Fruit fly (Drosophila melanogaster): ENCODE measurements at regions not wholly inside any gene's neighbourhood (a gene's known extent, or its start where the extent isn't known, plus 50 kb on each side); places are given as distances from the start of the nearest gene placed in this dataset.

DNA sequence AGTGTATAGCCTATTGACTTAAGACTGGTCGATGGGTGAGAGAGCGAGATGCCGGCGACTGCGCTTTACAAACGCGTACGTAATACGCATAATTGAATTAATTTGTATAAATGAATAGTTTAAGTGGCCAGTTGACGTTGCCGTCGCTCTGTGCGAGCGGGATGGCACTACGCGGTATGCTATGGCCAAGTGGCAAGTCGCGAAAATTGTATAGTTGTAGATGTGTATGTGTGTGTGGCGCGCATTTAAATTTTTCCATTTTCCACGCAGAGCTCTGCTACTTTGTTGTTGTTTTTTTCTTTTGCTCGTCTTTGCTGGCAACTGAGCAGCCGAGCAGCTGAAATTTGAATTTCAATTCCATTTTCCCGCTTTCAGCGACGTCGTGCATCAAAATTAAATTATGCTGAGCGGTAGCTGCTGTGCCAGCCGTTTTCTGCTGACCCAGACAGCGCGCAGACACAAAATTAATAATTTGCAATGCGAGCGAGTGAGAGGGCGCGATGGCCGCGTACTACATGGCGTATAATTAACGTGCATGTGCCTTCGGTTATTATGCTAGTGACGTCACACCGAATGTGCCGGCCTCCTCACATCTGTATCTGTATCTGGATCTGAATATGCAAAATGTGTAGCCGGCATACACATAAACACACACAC, 60.8 kb downstream of the Prat2 start (continued):
- TF ChIP-seq fd3F (GFP tag; optimal IDR thresholded peaks at IDR 0.05) (no peak), CG7745 (tag; optimal IDR thresholded peaks at IDR 0.05) (peak; percentile 51), CG15601 (tag; optimal IDR thresholded peaks at IDR 0.05) (no peak), org-1 (GFP tag; optimal IDR thresholded peaks at IDR 0.05) (no peak), ERR (GFP tag; optimal IDR thresholded peaks at IDR 0.05) (no peak), nerfin-1 (tag; optimal IDR thresholded peaks at IDR 0.05) (no peak), Ets65A (GFP tag) (no peak), wdn (GFP tag; IDR thresholded peaks at IDR 0.05) (no peak), bbx (GFP tag; IDR thresholded peaks at IDR 0.05; ENCODE audit: partially characterized antibody) (no peak), CG7987 (GFP tag; optimal IDR thresholded peaks at IDR 0.05) (no peak), Pdp1 (GFP tag; optimal IDR thresholded peaks at IDR 0.05) (peak in 1 of 2 experiments; percentile 3), Ets97D (GFP tag; optimal IDR thresholded peaks at IDR 0.05) (no peak), tup (GFP tag; optimal IDR thresholded peaks at IDR 0.05) (no peak), Bdp1 (GFP tag; optimal IDR thresholded peaks at IDR 0.05) (no peak), CG30020 (tag; optimal IDR thresholded peaks at IDR 0.05) (no peak), CG42726 (GFP tag; IDR thresholded peaks at IDR 0.05; ENCODE audit: partially characterized antibody) (0 out of 2 replicates have a peak, but pooled peaks have one; percentile 12), CG4617 (GFP tag; optimal IDR thresholded peaks at IDR 0.05; ENCODE audit: borderline replicate concordance) (no peak), row (GFP tag; IDR thresholded peaks at IDR 0.05) (no peak), CG5953 (GFP tag; IDR thresholded peaks at IDR 0.05) (no peak), Ssrp (tag; optimal IDR thresholded peaks at IDR 0.05) (no peak), CG2889 (GFP tag; IDR thresholded peaks at IDR 0.05) (no peak), Eip74EF (GFP tag; optimal IDR thresholded peaks at IDR 0.05) (no peak), sob (GFP tag; IDR thresholded peaks at IDR 0.05) (no peak), CG8281 (tag; optimal IDR thresholded peaks at IDR 0.05) (no peak), lab (GFP tag; optimal IDR thresholded peaks at IDR 0.05) (no peak), CHES-1-like (GFP tag; optimal IDR thresholded peaks at IDR 0.05) (no peak), CG13775 (GFP tag; optimal IDR thresholded peaks at IDR 0.05) (no peak), CG32772 (GFP tag; IDR thresholded peaks at IDR 0.05) (no peak), danr (GFP tag; IDR thresholded peaks at IDR 0.05) (no peak), jigr1 (GFP tag; IDR thresholded peaks at IDR 0.05) (no peak), zen (tag; optimal IDR thresholded peaks at IDR 0.05) (no peak), corto (GFP tag; optimal IDR thresholded peaks at IDR 0.05) (no peak), CG9797 (GFP tag; optimal IDR thresholded peaks at IDR 0.05) (no peak), Atf6 (GFP tag; IDR thresholded peaks at IDR 0.05) (no peak), Med (GFP tag) (peak; percentile 62), maf-S (GFP tag; optimal IDR thresholded peaks at IDR 0.05) (no peak), HLHmδ (GFP tag; optimal IDR thresholded peaks at IDR 0.05) (no peak), emc (GFP tag; optimal IDR thresholded peaks at IDR 0.05) (no peak), CG43689 (GFP tag; IDR thresholded peaks at IDR 0.05) (no peak), cas (GFP tag; IDR thresholded peaks at IDR 0.05) (no peak), Stat92E (GFP tag; optimal IDR thresholded peaks at IDR 0.05) (no peak), CG6175 (GFP tag; IDR thresholded peaks at IDR 0.05) (0 out of 3 replicates have a peak, but pooled peaks have one; percentile 20), mam (GFP tag; optimal IDR thresholded peaks at IDR 0.05) (no peak), CG17359 (tag; optimal IDR thresholded peaks at IDR 0.05) (no peak), cato (GFP tag; optimal IDR thresholded peaks at IDR 0.05; ENCODE audit: borderline replicate concordance) (no peak), seq (GFP tag; IDR thresholded peaks at IDR 0.05) (no peak), run (tag; optimal IDR thresholded peaks at IDR 0.05) (no peak), dysf (GFP tag; IDR thresholded peaks at IDR 0.05) (no peak), cg (GFP tag; optimal IDR thresholded peaks at IDR 0.05) (peak; percentile 16)

Data from whole organism, embryonic.